Fruit fly (Drosophila melanogaster): ENCODE measurements around the gene CG9331.

CG9331 gene

dm6 chr2L:20821249-20822024, 1.2 kb upstream of the CG9331 start:
- TF ChIP-seq svp (GFP tag) (no peak), Blimp-1 (GFP tag; optimal IDR thresholded peaks at IDR 0.05) (peak; percentile 40), eg (GFP tag; IDR thresholded peaks at IDR 0.05) (peak; percentile 84), acj6 (GFP tag; optimal IDR thresholded peaks at IDR 0.05) (no peak), Eip75B (GFP tag; optimal IDR thresholded peaks at IDR 0.05) (no peak), cyc (GFP tag; optimal IDR thresholded peaks at IDR 0.05) (no peak), dsx (GFP tag; optimal IDR thresholded peaks at IDR 0.05; ENCODE audit: poor library complexity, severe bottlenecking) (peak; percentile 89), Hr38 (GFP tag; optimal IDR thresholded peaks at IDR 0.05) (no peak), dac (GFP tag; optimal IDR thresholded peaks at IDR 0.05) (no peak), spab (GFP tag; optimal IDR thresholded peaks at IDR 0.05) (peak; percentile 47), Eip93F (GFP tag; optimal IDR thresholded peaks at IDR 0.05) (peak; percentile 65), CG7368 (GFP tag; optimal IDR thresholded peaks at IDR 0.05) (peak; percentile 44), Lpt (GFP tag; optimal IDR thresholded peaks at IDR 0.05) (peak; percentile 14), CG8632 (GFP tag; optimal IDR thresholded peaks at IDR 0.05) (no peak), CG6808 (GFP tag; optimal IDR thresholded peaks at IDR 0.05) (peak; percentile 40), CG6276 (GFP tag; optimal IDR thresholded peaks at IDR 0.05) (peak; percentile 24), CG1621 (tag; optimal IDR thresholded peaks at IDR 0.05) (no peak), CG6854 (GFP tag; optimal IDR thresholded peaks at IDR 0.05) (no peak), net (GFP tag; optimal IDR thresholded peaks at IDR 0.05) (no peak), Eip78C (GFP tag) (peak; percentile 73), pdm3 (GFP tag; optimal IDR thresholded peaks at IDR 0.05) (no peak), CG11294 (GFP tag; IDR thresholded peaks at IDR 0.05) (peak; percentile 59), Sox15 (GFP tag; optimal IDR thresholded peaks at IDR 0.05) (no peak), vri (GFP tag; optimal IDR thresholded peaks at IDR 0.05) (peak; percentile 17), CG10669 (GFP tag; optimal IDR thresholded peaks at IDR 0.05) (peak; percentile 41), Gug (GFP tag; IDR thresholded peaks at IDR 0.05) (peak; percentile 37; the same call in 1 of the 2 replicates), topi (GFP tag; optimal IDR thresholded peaks at IDR 0.05) (no peak), Sox14 (GFP tag; optimal IDR thresholded peaks at IDR 0.05) (no peak), Hr4 (GFP tag; optimal IDR thresholded peaks at IDR 0.05) (peak; percentile 4), CG31627 (GFP tag; optimal IDR thresholded peaks at IDR 0.05) (no peak), CG8319 (GFP tag; optimal IDR thresholded peaks at IDR 0.05) (peak; percentile 30), esn (GFP tag; optimal IDR thresholded peaks at IDR 0.05) (no peak), CG34406 (GFP tag; optimal IDR thresholded peaks at IDR 0.05) (no peak), CG6163 (GFP tag; IDR thresholded peaks at IDR 0.05) (no peak; the same call in 2 of the 3 replicates), CG8119 (GFP tag; IDR thresholded peaks at IDR 0.05) (peak; percentile 76; the same call in 2 of the 3 replicates), salr (GFP tag; optimal IDR thresholded peaks at IDR 0.05) (no peak), CG3032 (tag; optimal IDR thresholded peaks at IDR 0.05) (peak; percentile 20), CG10631 (GFP tag; optimal IDR thresholded peaks at IDR 0.05) (no peak), CG11762 (GFP tag; optimal IDR thresholded peaks at IDR 0.05; ENCODE audit: insufficient read depth) (peak; percentile 37), lz (GFP tag; optimal IDR thresholded peaks at IDR 0.05) (no peak), fd59A (GFP tag; optimal IDR thresholded peaks at IDR 0.05) (no peak), Smox (GFP tag; optimal IDR thresholded peaks at IDR 0.05) (no peak), OdsH (GFP tag; optimal IDR thresholded peaks at IDR 0.05) (no peak), CG15336 (GFP tag; IDR thresholded peaks at IDR 0.05) (peak; percentile 75; the same call in 1 of the 2 replicates), fd85E (GFP tag; optimal IDR thresholded peaks at IDR 0.05) (peak; percentile 31), CG16779 (tag; optimal IDR thresholded peaks at IDR 0.05) (peak; percentile 21), CG4318 (GFP tag; optimal IDR thresholded peaks at IDR 0.05) (no peak), CG3919 (GFP tag; optimal IDR thresholded peaks at IDR 0.05) (no peak), ss (GFP tag; optimal IDR thresholded peaks at IDR 0.05) (peak in 1 of 2 experiments; percentile 46), Sox102F (GFP tag; optimal IDR thresholded peaks at IDR 0.05) (no peak), CG11902 (GFP tag; optimal IDR thresholded peaks at IDR 0.05) (no peak)
